Fruit fly (Drosophila melanogaster) whole organism, wandering third instar larva: ENCODE measurements around the gene Eip74EF.

Experiments
- Abd-B ChIP-seq: fragments of >200 bp; optimal IDR thresholded peaks from 2 replicates; lab custom pipeline; 2017; ENCODE audit warnings: missing biosample characterization, missing genetic modification characterization
- CG32264 ChIP-seq: fragments of 200-800 bp; sonication (Bioruptor generic); optimal IDR thresholded peaks from 2 replicates; lab custom pipeline; 2016; ENCODE audit warnings: missing biosample characterization, missing genetic modification characterization
- CG9705 ChIP-seq: fragments of 200-800 bp; sonication (Bioruptor generic); optimal IDR thresholded peaks from 2 replicates; lab custom pipeline; 2018; ENCODE audit warnings: missing biosample characterization, mild to moderate bottlenecking, missing genetic modification characterization
- CrebA ChIP-seq: fragments of 200-800 bp; sonication (Bioruptor generic); optimal IDR thresholded peaks from 2 replicates; lab custom pipeline; 2016; ENCODE audit warnings: missing biosample characterization, mild to moderate bottlenecking, missing genetic modification characterization, borderline replicate concordance
- Dfd ChIP-seq: fragments of >200 bp; optimal IDR thresholded peaks from 2 replicates; lab custom pipeline; 2017; ENCODE audit warnings: missing biosample characterization, missing genetic modification characterization
- Dif ChIP-seq: fragments of 200-275, 200-300 bp; sonication (Bioruptor generic); optimal IDR thresholded peaks from 2 replicates; lab custom pipeline; 2018; ENCODE audit warnings: missing biosample characterization, missing genetic modification characterization; ENCODE audit not compliant: partially characterized antibody
- GATAd ChIP-seq: sonication (Bioruptor generic); optimal IDR thresholded peaks from 2 replicates; lab custom pipeline; 2016; ENCODE audit warnings: missing biosample characterization, missing genetic modification characterization
- HLH106 ChIP-seq: fragments of 200-800 bp; optimal IDR thresholded peaks from 3 replicates; lab custom pipeline; 2019; ENCODE audit warnings: missing biosample characterization, mild to moderate bottlenecking, missing genetic modification characterization, moderate library complexity
- Hnf4 ChIP-seq: fragments of 200-800 bp; sonication (Bioruptor generic); optimal IDR thresholded peaks from 2 replicates; lab custom pipeline; 2016; ENCODE audit warnings: missing biosample characterization, mild to moderate bottlenecking, missing genetic modification characterization
- Hr78 ChIP-seq: fragments of >200 bp; optimal IDR thresholded peaks from 2 replicates; lab custom pipeline; 2017; ENCODE audit warnings: missing biosample characterization, missing genetic modification characterization
- Hr83 ChIP-seq: fragments of 200-300 bp; sonication (Bioruptor generic); optimal IDR thresholded peaks from 2 replicates; lab custom pipeline; 2016; ENCODE audit warnings: missing biosample characterization, mild to moderate bottlenecking, missing genetic modification characterization, moderate library complexity; ENCODE audit not compliant: poor library complexity, severe bottlenecking
- Jra ChIP-seq: sonication (Bioruptor generic); optimal IDR thresholded peaks from 2 replicates; lab custom pipeline; 2016; ENCODE audit warnings: missing biosample characterization, missing genetic modification characterization
- Mio ChIP-seq: sonication (Bioruptor generic); optimal IDR thresholded peaks from 2 replicates; lab custom pipeline; 2016; ENCODE audit warnings: missing biosample characterization, missing genetic modification characterization
- Myc ChIP-seq: fragments of >200 bp; optimal IDR thresholded peaks from 2 replicates; lab custom pipeline; 2017
- N ChIP-seq: fragments of >200 bp; optimal IDR thresholded peaks from 2 replicates; lab custom pipeline; 2018; ENCODE audit warnings: missing biosample characterization, missing external identifiers, missing genetic modification characterization
- OdsH ChIP-seq: fragments of 200-800 bp; sonication (Bioruptor generic); optimal IDR thresholded peaks from 2 replicates; lab custom pipeline; 2016; ENCODE audit warnings: missing biosample characterization, mild to moderate bottlenecking, missing genetic modification characterization
- Rel ChIP-seq, 2 experiments: fragments of 200-800 bp; sonication (Bioruptor generic) in 1 of 2; optimal IDR thresholded peaks; 2 replicates in 1 of 2; 3 replicates in 1 of 2; lab custom pipeline; 2016 to 2019; ENCODE audit warnings: mild to moderate bottlenecking in 2 of 2, missing biosample characterization in 2 of 2, missing genetic modification characterization in 2 of 2, moderate library complexity in 1 of 2
- Sp1 ChIP-seq: fragments of 200-800 bp; sonication (Bioruptor generic); optimal IDR thresholded peaks from 3 replicates; lab custom pipeline; 2019; ENCODE audit warnings: missing biosample characterization, mild to moderate bottlenecking, missing genetic modification characterization, moderate library complexity
- Vsx2 ChIP-seq: fragments of 200-300, 225-300 bp; sonication (Bioruptor generic); optimal IDR thresholded peaks from 2 replicates; lab custom pipeline; 2018; ENCODE audit warnings: missing biosample characterization, missing genetic modification characterization; ENCODE audit not compliant: partially characterized antibody
- br ChIP-seq: fragments of 200-800 bp; sonication (Bioruptor generic); optimal IDR thresholded peaks from 2 replicates; lab custom pipeline; 2016; ENCODE audit warnings: missing biosample characterization, missing genetic modification characterization
- brk ChIP-seq: fragments of 200-800 bp; sonication (Bioruptor generic); optimal IDR thresholded peaks from 2 replicates; lab custom pipeline; 2016; ENCODE audit warnings: missing biosample characterization, mild to moderate bottlenecking, missing genetic modification characterization
- dl ChIP-seq, 2 experiments: fragments of 175-275, 200-275 bp in 1 of 2; fragments of 200-275 bp in 1 of 2; sonication (Bioruptor generic); optimal IDR thresholded peaks; lab custom pipeline; 2018; ENCODE audit warnings: mild to moderate bottlenecking in 2 of 2, missing biosample characterization in 2 of 2, missing genetic modification characterization in 2 of 2, moderate library complexity in 2 of 2; ENCODE audit not compliant: partially characterized antibody in 2 of 2, insufficient read depth in 1 of 2
- dmrt93B ChIP-seq: fragments of 200-800 bp; sonication (Bioruptor generic); optimal IDR thresholded peaks from 2 replicates; lab custom pipeline; 2018; ENCODE audit warnings: missing biosample characterization, mild to moderate bottlenecking, missing genetic modification characterization
- dsf ChIP-seq: sonication (Bioruptor generic); optimal IDR thresholded peaks from 2 replicates; lab custom pipeline; 2016; ENCODE audit warnings: missing biosample characterization, missing genetic modification characterization, borderline replicate concordance
- ey ChIP-seq: fragments of 200-800 bp; sonication (Bioruptor generic); optimal IDR thresholded peaks from 2 replicates; lab custom pipeline; 2016; ENCODE audit warnings: missing biosample characterization, missing genetic modification characterization
- foxo ChIP-seq, 2 experiments: fragments of 200-800 bp; sonication (Bioruptor generic); optimal IDR thresholded peaks; 2 replicates in 1 of 2; 3 replicates in 1 of 2; lab custom pipeline; 2016 to 2017; ENCODE audit warnings: missing biosample characterization in 2 of 2, missing genetic modification characterization in 2 of 2
- fru ChIP-seq: fragments of 200-800 bp; sonication (Bioruptor generic); optimal IDR thresholded peaks from 3 replicates; lab custom pipeline; 2016; ENCODE audit warnings: missing biosample characterization, mild to moderate bottlenecking, missing genetic modification characterization
- h ChIP-seq: fragments of 200-800 bp; sonication (Bioruptor generic); optimal IDR thresholded peaks from 3 replicates; lab custom pipeline; 2016; ENCODE audit warnings: missing biosample characterization, mild to moderate bottlenecking, missing genetic modification characterization
- jim ChIP-seq: fragments of 175-275, 200-325 bp; sonication (Bioruptor generic); optimal IDR thresholded peaks from 2 replicates; lab custom pipeline; 2016; ENCODE audit warnings: missing biosample characterization, mild to moderate bottlenecking, missing genetic modification characterization
- lola ChIP-seq: fragments of >200 bp; optimal IDR thresholded peaks from 2 replicates; lab custom pipeline; 2017; ENCODE audit warnings: missing biosample characterization, missing genetic modification characterization
- pan ChIP-seq: fragments of >200 bp; optimal IDR thresholded peaks from 2 replicates; lab custom pipeline; 2017
- psq ChIP-seq: fragments of 200-800 bp; sonication (Bioruptor generic); optimal IDR thresholded peaks from 3 replicates; lab custom pipeline; 2017; ENCODE audit warnings: missing biosample characterization, mild to moderate bottlenecking, missing genetic modification characterization, moderate library complexity
- rgr ChIP-seq: fragments of 200-800 bp; sonication (Bioruptor generic); optimal IDR thresholded peaks from 3 replicates; lab custom pipeline; 2016; ENCODE audit warnings: missing biosample characterization, mild to moderate bottlenecking, missing genetic modification characterization
- sage ChIP-seq: fragments of 200-800 bp; sonication (Bioruptor generic); optimal IDR thresholded peaks from 2 replicates; lab custom pipeline; 2016; ENCODE audit warnings: missing biosample characterization, mild to moderate bottlenecking, missing genetic modification characterization
- sv ChIP-seq: fragments of 200-800 bp; sonication (Bioruptor generic); optimal IDR thresholded peaks from 3 replicates; lab custom pipeline; 2016; ENCODE audit warnings: missing biosample characterization, missing genetic modification characterization
- tai ChIP-seq: sonication (Bioruptor generic); optimal IDR thresholded peaks from 2 replicates; lab custom pipeline; 2016; ENCODE audit warnings: missing biosample characterization, missing genetic modification characterization
- usp ChIP-seq: fragments of >200 bp; optimal IDR thresholded peaks from 2 replicates; lab custom pipeline; 2017; ENCODE audit warnings: missing biosample characterization, missing genetic modification characterization
- woc ChIP-seq: sonication (Bioruptor generic); optimal IDR thresholded peaks from 2 replicates; lab custom pipeline; 2016; ENCODE audit warnings: missing biosample characterization, mild to moderate bottlenecking, missing genetic modification characterization

Eip74EF gene

DNA sequence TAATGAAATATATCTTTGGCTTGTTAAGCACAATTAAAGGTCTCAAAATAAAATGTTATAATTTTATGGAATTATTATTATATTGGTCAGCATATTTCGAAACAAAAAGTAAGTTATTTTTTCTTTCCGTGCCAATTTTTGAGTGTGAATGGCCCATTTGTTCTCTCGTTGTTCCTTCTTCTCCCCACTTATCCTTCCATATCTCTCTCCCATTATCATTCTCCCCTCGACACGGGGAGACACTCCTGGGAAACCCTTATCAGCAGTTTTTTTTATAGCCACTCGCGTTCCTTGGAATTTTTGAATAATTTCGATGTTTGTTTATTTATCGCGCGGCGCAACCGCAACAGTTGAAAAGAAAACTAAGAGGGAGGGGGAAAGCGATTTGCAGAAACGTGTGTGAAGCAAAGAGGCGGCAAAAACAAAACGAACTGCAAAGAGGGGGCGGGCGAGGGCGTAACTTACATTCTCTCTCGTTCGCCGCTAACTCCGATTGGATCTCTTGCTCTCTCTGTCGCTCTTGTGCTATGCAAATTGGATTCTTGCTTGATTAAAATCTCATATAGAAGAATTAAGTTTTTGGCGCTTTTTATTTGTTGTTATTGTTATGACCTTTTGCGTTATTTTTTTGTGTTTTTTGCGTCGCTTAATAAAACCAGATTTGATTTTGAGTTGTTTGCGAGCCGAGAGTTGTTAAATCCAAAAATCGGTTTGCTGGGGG, 48.7 kb upstream of the Eip74EF start:
- TF ChIP-seq psq (peak; percentile 93), N (GFP tag; lab: Kevin White, UChicago) (no peak), Dif (no peak), foxo (GFP tag; optimal IDR thresholded peaks at IDR 0.05; lab: Kevin White, UChicago) (peak in 1 of 2 experiments; percentile 15), fru (GFP tag; lab: Kevin White, UChicago) (peak; percentile 22)

DNA sequence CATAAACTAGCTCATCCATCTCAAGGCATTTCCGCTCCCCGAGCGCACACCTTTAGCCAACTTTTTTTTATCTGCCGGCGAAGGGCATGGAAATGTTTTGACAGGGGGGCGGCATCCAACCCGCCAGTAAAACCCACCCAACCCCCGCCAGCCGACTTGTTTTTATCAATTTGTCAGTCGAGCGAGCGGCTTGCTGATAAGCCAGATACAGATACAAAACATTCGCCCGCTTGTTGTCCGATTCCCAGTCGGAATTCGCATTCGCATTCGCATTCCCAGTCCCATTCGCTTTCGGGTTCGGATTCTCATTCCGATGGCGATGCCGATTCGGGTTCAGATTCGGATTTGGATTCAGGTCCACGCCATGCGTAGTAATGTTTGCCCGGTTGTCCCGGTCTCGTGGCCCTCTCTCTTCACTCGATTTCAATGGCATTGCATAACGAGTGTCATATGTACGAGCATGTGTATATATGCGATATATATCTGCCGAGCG, 46.0 kb upstream of the Eip74EF start:
- TF ChIP-seq brk (GFP tag; lab: Kevin White, UChicago) (no peak), GATAd (GFP tag; lab: Kevin White, UChicago) (peak; percentile 41), h (GFP tag; lab: Kevin White, UChicago) (peak; percentile 64), Rel (GFP tag; optimal IDR thresholded peaks at IDR 0.05; lab: Kevin White, UChicago) (peak; percentile 48), Rel (tag; optimal IDR thresholded peaks at IDR 0.05; lab: Kevin White, UChicago) (peak; percentile 74), psq (peak; percentile 33), Dif (peak; percentile 11), Mio (GFP tag; lab: Kevin White, UChicago) (no peak), Sp1 (GFP tag; lab: Kevin White, UChicago) (peak; percentile 17), tai (GFP tag; lab: Kevin White, UChicago) (no peak), Jra (GFP tag; lab: Kevin White, UChicago) (no peak), ey (no peak), lola (GFP tag; lab: Kevin White, UChicago) (no peak), OdsH (GFP tag; lab: Kevin White, UChicago) (no peak), Hnf4 (GFP tag; lab: Kevin White, UChicago) (no peak), sage (GFP tag; lab: Kevin White, UChicago) (peak; percentile 22), CrebA (peak; percentile 19), HLH106 (tag; lab: Kevin White, UChicago) (no peak), Myc (lab: Kevin White, UChicago) (no peak), sv (GFP tag; lab: Kevin White, UChicago) (no peak), Abd-B (no peak), CG32264 (GFP tag; lab: Kevin White, UChicago) (no peak), Hr78 (GFP tag; lab: Kevin White, UChicago) (no peak), dsf (GFP tag; lab: Kevin White, UChicago) (no peak), dl (GFP tag; optimal IDR thresholded peaks at IDR 0.05; lab: Kevin White, UChicago; ENCODE audit: insufficient read depth in 1 of 2, partially characterized antibody in 2 of 2) (peak in 1 of 2 experiments; percentile 33), Dfd (no peak), rgr (peak; percentile 31), pan (no peak), N (GFP tag; lab: Kevin White, UChicago) (no peak), dmrt93B (GFP tag; lab: Kevin White, UChicago) (no peak), usp (GFP tag; lab: Kevin White, UChicago) (no peak), fru (GFP tag; lab: Kevin White, UChicago) (peak; percentile 73), Hr83 (peak; percentile 13), br (GFP tag; lab: Kevin White, UChicago) (peak; percentile 23), Vsx2 (GFP tag; lab: Kevin White, UChicago) (no peak), jim (peak; percentile 27), foxo (GFP tag; optimal IDR thresholded peaks at IDR 0.05; lab: Kevin White, UChicago) (peak in 1 of 2 experiments; percentile 13), woc (GFP tag; lab: Kevin White, UChicago) (no peak), CG9705 (GFP tag; lab: Kevin White, UChicago) (no peak)
